Worm (Caenorhabditis elegans) whole organism, L3 larva: ENCODE data around the gene fipr-9.

ENCODE experiments used
- R02D3.7 ChIP-seq: fragments of 150-350 bp; optimal IDR thresholded peaks from 2 replicates; lab custom pipeline; 2014; ENCODE audit warnings: missing biosample characterization, missing genetic modification characterization
- ZK546.5 ChIP-seq: sonication (generic microtip); optimal IDR thresholded peaks from 2 replicates; lab custom pipeline; 2017; ENCODE audit warnings: missing biosample characterization, missing genetic modification characterization
- aly-2 ChIP-seq: fragments of 150-350 bp; optimal IDR thresholded peaks from 2 replicates; lab custom pipeline; 2014; ENCODE audit warnings: missing biosample characterization, missing genetic modification characterization
- ama-1 ChIP-seq: fragments of 150-350 bp; optimal IDR thresholded peaks from 2 replicates; lab custom pipeline; 2018
- ceh-16 ChIP-seq: sonication (generic microtip); optimal IDR thresholded peaks from 2 replicates; lab custom pipeline; 2017; ENCODE audit warnings: missing biosample characterization, missing genetic modification characterization
- ceh-28 ChIP-seq: fragments of 150-350 bp; optimal IDR thresholded peaks from 2 replicates; lab custom pipeline; 2014; ENCODE audit warnings: missing biosample characterization, missing genetic modification reagents, missing genetic modification characterization
- ceh-9 ChIP-seq: sonication (generic microtip); optimal IDR thresholded peaks from 2 replicates; lab custom pipeline; 2018; ENCODE audit warnings: missing biosample characterization, missing genetic modification characterization
- daf-12 ChIP-seq: fragments of 150-350 bp; optimal IDR thresholded peaks from 2 replicates; lab custom pipeline; 2014; ENCODE audit warnings: missing biosample characterization, missing genetic modification reagents, missing genetic modification characterization
- egl-5 ChIP-seq: fragments of 150-350 bp; optimal IDR thresholded peaks from 2 replicates; lab custom pipeline; 2017; ENCODE audit warnings: missing biosample characterization, missing genetic modification reagents, missing genetic modification characterization, inconsistent platforms
- elt-1 ChIP-seq: fragments of 150-350 bp; optimal IDR thresholded peaks from 2 replicates; lab custom pipeline; 2014; ENCODE audit warnings: missing biosample characterization, missing genetic modification characterization
- elt-2 ChIP-seq: sonication (generic microtip); optimal IDR thresholded peaks from 2 replicates; lab custom pipeline; 2016; ENCODE audit warnings: missing genetic modification reagents, mild to moderate bottlenecking, missing genetic modification characterization, missing compliant biosample characterization
- elt-3 ChIP-seq, 3 experiments: fragments of 150-350 bp in 1 of 3; sonication (generic microtip) in 2 of 3; optimal IDR thresholded peaks; 2 replicates in 2 of 3; 4 replicates in 1 of 3; lab custom pipeline; 2014 to 2017; ENCODE audit warnings: missing biosample characterization in 3 of 3, missing genetic modification characterization in 3 of 3
- eor-1 ChIP-seq, 2 experiments: fragments of 150-350 bp; optimal IDR thresholded peaks; 2 replicates each; lab custom pipeline; 2014 to 2018; ENCODE audit warnings: missing biosample characterization in 2 of 2, missing genetic modification characterization in 2 of 2
- fkh-10 ChIP-seq: sonication (generic microtip); optimal IDR thresholded peaks from 2 replicates; lab custom pipeline; 2017; ENCODE audit warnings: missing biosample characterization, missing genetic modification reagents, missing genetic modification characterization
- fkh-2 ChIP-seq: fragments of 150-350 bp; optimal IDR thresholded peaks from 2 replicates; lab custom pipeline; 2014; ENCODE audit warnings: missing biosample characterization, missing genetic modification reagents, missing genetic modification characterization
- fos-1 ChIP-seq: fragments of 150-350 bp; optimal IDR thresholded peaks from 2 replicates; lab custom pipeline; 2014; ENCODE audit warnings: missing biosample characterization, missing genetic modification characterization
- hmg-11 ChIP-seq: sonication (generic microtip); optimal IDR thresholded peaks from 2 replicates; lab custom pipeline; 2016; ENCODE audit warnings: missing genetic modification characterization, missing compliant biosample characterization
- jun-1 ChIP-seq: fragments of 150-350 bp; optimal IDR thresholded peaks from 2 replicates; lab custom pipeline; 2014; ENCODE audit warnings: missing biosample characterization, missing genetic modification reagents, missing genetic modification characterization
- lin-15B ChIP-seq: fragments of 150-350 bp; optimal IDR thresholded peaks from 2 replicates; lab custom pipeline; 2014; ENCODE audit warnings: missing biosample characterization, missing genetic modification characterization
- lin-39 ChIP-seq: fragments of 150-350 bp; optimal IDR thresholded peaks from 2 replicates; lab custom pipeline; 2018; ENCODE audit warnings: missing biosample characterization, missing genetic modification reagents, missing genetic modification characterization
- mdl-1 ChIP-seq: fragments of 150-350 bp; optimal IDR thresholded peaks from 2 replicates; lab custom pipeline; 2014; ENCODE audit warnings: missing biosample characterization, missing genetic modification characterization
- nfya-1 ChIP-seq: sonication (generic microtip); optimal IDR thresholded peaks from 2 replicates; lab custom pipeline; 2017; ENCODE audit warnings: missing genetic modification characterization, mild to moderate bottlenecking, missing compliant biosample characterization, antibody characterized with exemption, moderate library complexity; ENCODE audit not compliant: insufficient read depth
- nhr-11 ChIP-seq: fragments of 150-350 bp; optimal IDR thresholded peaks from 2 replicates; lab custom pipeline; 2014; ENCODE audit warnings: missing biosample characterization, missing genetic modification characterization
- nhr-23 ChIP-seq: fragments of 150-350 bp; optimal IDR thresholded peaks from 2 replicates; lab custom pipeline; 2014; ENCODE audit warnings: missing biosample characterization, missing genetic modification reagents, missing genetic modification characterization
- nhr-237 ChIP-seq: fragments of 150-350 bp; optimal IDR thresholded peaks from 2 replicates; lab custom pipeline; 2014; ENCODE audit warnings: missing biosample characterization, missing genetic modification characterization
- nhr-28 ChIP-seq: fragments of 150-350 bp; optimal IDR thresholded peaks from 2 replicates; lab custom pipeline; 2014; ENCODE audit warnings: missing biosample characterization, missing genetic modification characterization
- nhr-43 ChIP-seq: sonication (generic microtip); optimal IDR thresholded peaks from 2 replicates; lab custom pipeline; 2016; ENCODE audit warnings: mild to moderate bottlenecking, missing genetic modification characterization, missing compliant biosample characterization; ENCODE audit not compliant: poor library complexity, severe bottlenecking
- nhr-77 ChIP-seq: fragments of 150-350 bp; optimal IDR thresholded peaks from 2 replicates; lab custom pipeline; 2014; ENCODE audit warnings: missing biosample characterization, missing genetic modification characterization
- pha-4 ChIP-seq: fragments of 150-350 bp; optimal IDR thresholded peaks from 2 replicates; lab custom pipeline; 2014; ENCODE audit warnings: missing biosample characterization, missing genetic modification reagents, missing genetic modification characterization
- pqm-1 ChIP-seq: fragments of 150-350 bp; optimal IDR thresholded peaks from 2 replicates; lab custom pipeline; 2017; ENCODE audit warnings: missing biosample characterization, missing genetic modification characterization, inconsistent platforms
- sea-2 ChIP-seq: fragments of 150-350 bp; sonication (generic microtip); optimal IDR thresholded peaks from 4 replicates; lab custom pipeline; 2014; ENCODE audit warnings: missing biosample characterization, missing genetic modification reagents, missing genetic modification characterization
- unc-62 ChIP-seq: fragments of 150-350 bp; sonication (generic microtip); optimal IDR thresholded peaks from 4 replicates; lab custom pipeline; 2014; ENCODE audit warnings: missing biosample characterization, missing genetic modification reagents, missing genetic modification characterization
- ztf-11 ChIP-seq: fragments of 150-350 bp; optimal IDR thresholded peaks from 2 replicates; lab custom pipeline; 2014; ENCODE audit warnings: missing biosample characterization, missing genetic modification characterization
- ztf-4 ChIP-seq: fragments of 150-350 bp; optimal IDR thresholded peaks from 2 replicates; lab custom pipeline; 2014; ENCODE audit warnings: missing biosample characterization, missing genetic modification characterization

The fipr-9 gene

DNA sequence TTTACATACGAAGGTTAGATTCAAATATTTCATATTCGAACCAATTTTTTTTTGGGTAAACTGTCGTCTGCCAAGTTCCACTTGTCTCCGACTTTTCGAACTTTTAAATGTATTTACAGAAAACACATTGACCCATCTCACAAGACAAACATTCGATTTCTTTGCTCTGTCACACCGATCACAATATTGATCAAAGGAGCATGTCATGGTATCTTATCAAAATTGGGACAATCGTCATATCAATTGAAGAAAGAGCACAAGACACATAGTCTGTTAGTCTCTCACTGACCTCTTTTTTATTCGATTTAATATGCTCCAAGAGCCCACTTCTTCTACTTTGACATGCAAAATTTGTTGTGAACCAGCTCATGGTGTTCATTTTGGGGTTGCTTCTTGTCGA, 34.6 kb downstream of the fipr-9 start, which contains the start of gene nhr-232:
nhr-232 (plus strand) TSS at position 121 of the 400 bp plus-strand sequence.
- TF ChIP-seq pqm-1, result peak; percentile 84
- TF ChIP-seq ceh-9 (tag; lab: Kevin White, UChicago), result no peak
- peak; percentile 70 for TF ChIP-seq pha-4
- no peak for TF ChIP-seq fkh-2 (tag; lab: Kevin White, UChicago)
- peak; percentile 81 for TF ChIP-seq elt-2 (tag; lab: Kevin White, UChicago)
- TF ChIP-seq jun-1, result peak; percentile 27

DNA sequence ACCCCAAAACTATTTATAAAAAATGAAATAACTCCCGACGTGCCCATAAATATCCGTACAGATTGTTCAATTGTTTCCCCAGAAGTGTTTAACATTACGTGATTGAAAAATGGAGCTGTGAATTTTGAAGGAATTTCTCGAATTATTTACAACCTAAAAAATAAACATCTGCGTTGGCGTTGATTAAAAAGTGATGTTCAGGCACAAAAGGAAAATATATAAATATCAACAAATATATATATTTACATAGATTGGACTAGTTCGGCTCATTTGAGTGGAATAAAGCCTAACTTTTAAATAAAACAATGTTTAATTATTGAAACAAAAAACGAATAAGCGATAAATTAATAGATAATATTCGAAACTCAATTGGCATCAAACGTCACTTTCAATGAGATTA, 39.0 kb downstream of the fipr-9 start, which contains the start of gene sri-18:
sri-18 (minus strand) TSS at position 101 of the 400 bp plus-strand sequence.
- TF ChIP-seq fkh-10 (no peak), nhr-23 (tag; lab: Kevin White, UChicago) (no peak), nhr-11 (no peak), lin-39 (no peak)

ce11 chrV:10265019-10265418, 43.6 kb downstream of the fipr-9 start:
- TF ChIP-seq nhr-28 (tag; lab: Kevin White, UChicago), result no peak
- peak; percentile 58 for TF ChIP-seq pha-4

DNA sequence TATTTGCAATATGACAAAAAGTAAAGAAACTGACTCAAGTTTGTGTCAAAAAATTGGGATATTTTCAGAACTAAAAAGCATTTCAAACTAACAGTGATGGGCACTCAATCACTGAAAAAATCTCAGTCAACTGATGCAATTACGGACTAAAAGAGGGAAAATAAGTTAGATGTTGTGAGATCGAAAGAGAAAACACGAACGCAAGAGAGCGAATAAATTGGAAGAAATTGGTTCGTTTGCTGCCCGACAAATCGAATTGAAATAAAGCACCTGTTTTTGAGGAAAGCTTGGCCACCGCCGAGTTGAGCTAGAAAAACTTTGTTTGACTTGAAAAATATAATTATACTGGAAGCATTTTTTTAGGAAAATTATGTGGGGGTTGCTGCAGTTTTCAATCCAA, 44.6 kb downstream of the fipr-9 start:
- no peak for TF ChIP-seq nhr-43 (tag; lab: Kevin White, UChicago)
- TF ChIP-seq ceh-16 (tag; lab: Kevin White, UChicago), result no peak
- TF ChIP-seq R02D3.7 (tag; lab: Kevin White, UChicago), result no peak
- TF ChIP-seq ZK546.5, result no peak
- TF ChIP-seq ceh-28 (tag; lab: Kevin White, UChicago), result no peak
- no peak for TF ChIP-seq ztf-4 (tag; lab: Kevin White, UChicago)
- TF ChIP-seq nhr-77 (tag; lab: Kevin White, UChicago), result no peak
- no peak for TF ChIP-seq mdl-1 (tag; lab: Kevin White, UChicago)
- TF ChIP-seq elt-1 (tag; lab: Kevin White, UChicago), result no peak
- no peak for TF ChIP-seq ztf-11 (tag; lab: Kevin White, UChicago)
- no peak for TF ChIP-seq elt-2 (tag; lab: Kevin White, UChicago)
- TF ChIP-seq aly-2 (tag; lab: Kevin White, UChicago), result no peak
- no peak for TF ChIP-seq hmg-11 (tag; lab: Kevin White, UChicago)
- no peak for TF ChIP-seq fos-1 (tag; lab: Kevin White, UChicago)
- no peak for TF ChIP-seq nhr-11
- TF ChIP-seq eor-1 (tag; optimal IDR thresholded peaks at IDR 0.05; lab: Kevin White, UChicago), result no peak

DNA sequence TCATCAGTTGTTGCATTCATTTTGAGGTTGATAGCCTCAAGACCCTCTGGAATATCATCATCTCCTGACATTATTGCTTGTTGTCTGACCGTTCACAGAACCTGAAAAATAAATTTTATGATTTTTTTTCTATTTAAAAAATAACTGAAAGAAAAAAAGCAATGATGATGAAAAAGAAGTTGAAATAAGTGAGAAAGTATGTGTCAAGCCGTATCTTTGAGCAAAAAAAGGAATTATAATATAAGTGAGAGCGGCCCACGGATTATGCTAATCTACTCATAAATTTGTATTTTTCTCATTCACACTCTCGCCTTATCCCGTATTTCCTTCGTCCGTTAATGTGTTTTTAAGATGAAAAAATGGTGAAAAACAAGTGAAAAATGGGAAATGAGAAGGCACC, 48.8 kb downstream of the fipr-9 start, which contains the start of gene ric-4:
ric-4 (minus strand) TSS at position 101 of the 400 bp plus-strand sequence.
- no peak for TF ChIP-seq lin-15B (tag; lab: Kevin White, UChicago)
- TF ChIP-seq sea-2 (GFP tag; lab: Kevin White, UChicago), result no peak
- no peak for TF ChIP-seq nhr-28 (tag; lab: Kevin White, UChicago)
- TF ChIP-seq daf-12 (tag; lab: Kevin White, UChicago), result no peak
- TF ChIP-seq R02D3.7 (tag; lab: Kevin White, UChicago), result no peak
- no peak for TF ChIP-seq nfya-1 (tag; lab: Kevin White, UChicago)
- TF ChIP-seq unc-62 (GFP tag; lab: Kevin White, UChicago), result no peak
- no peak for TF ChIP-seq elt-3 (tag; optimal IDR thresholded peaks at IDR 0.05; lab: Kevin White, UChicago)
- TF ChIP-seq nhr-11, result no peak
- TF ChIP-seq nhr-237 (tag; lab: Kevin White, UChicago), result no peak
- no peak for TF ChIP-seq egl-5
- no peak for TF ChIP-seq ama-1 (lab: Kevin White, UChicago)
- no peak for TF ChIP-seq elt-2 (tag; lab: Kevin White, UChicago)
- TF ChIP-seq pqm-1, result no peak
